Worm (Caenorhabditis elegans): Measurements from ENCODE around the gene erfa-3.

Gene erfa-3

DNA sequence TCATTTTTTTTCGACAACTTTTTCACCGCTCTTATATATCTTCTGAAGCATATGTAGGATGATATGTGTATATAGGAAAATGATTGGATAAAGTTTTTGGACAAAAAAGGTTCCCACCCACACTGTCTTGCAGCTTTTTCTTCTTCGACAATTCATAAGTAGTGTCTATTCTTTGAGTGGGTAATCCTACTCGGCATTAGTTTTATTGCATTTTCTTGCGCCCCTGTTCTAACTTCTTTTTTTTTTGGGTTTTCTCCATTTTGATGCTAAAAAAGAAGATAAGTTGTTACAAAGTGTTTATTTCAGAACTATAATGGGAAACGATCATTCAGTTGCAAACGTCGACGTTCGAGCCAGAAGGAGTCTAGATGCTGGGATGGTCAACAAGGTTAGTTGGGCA, 21.4 kb upstream of the erfa-3 start, which contains the start of gene glb-3:
Gene glb-3 (plus strand): TSS at position 301 of the 400 bp plus-strand sequence.
- no peak for TF ChIP-seq hlh-15 (tag; optimal IDR thresholded peaks at IDR 0.05)
- TF ChIP-seq K02D7.2 (tag; optimal IDR thresholded peaks at IDR 0.05): no peak
- no peak for TF ChIP-seq fkh-6 (tag; optimal IDR thresholded peaks at IDR 0.05)
- TF ChIP-seq C38D4.7 (GFP tag; optimal IDR thresholded peaks at IDR 0.05): no peak
- no peak for TF ChIP-seq ceh-19 (GFP tag; optimal IDR thresholded peaks at IDR 0.05)
- no peak for TF ChIP-seq pqm-1 (tag; optimal IDR thresholded peaks at IDR 0.05)
- TF ChIP-seq madf-2 (tag; optimal IDR thresholded peaks at IDR 0.05): no peak
- TF ChIP-seq dve-1 (tag; optimal IDR thresholded peaks at IDR 0.05): no peak
- TF ChIP-seq unc-55 (GFP tag; optimal IDR thresholded peaks at IDR 0.05): no peak
- no peak for TF ChIP-seq syd-9 (tag; optimal IDR thresholded peaks at IDR 0.05)
- no peak for TF ChIP-seq ceh-48 (tag; optimal IDR thresholded peaks at IDR 0.05)
- no peak for TF ChIP-seq ceh-2 (tag; optimal IDR thresholded peaks at IDR 0.05)
- TF ChIP-seq che-1 (tag; optimal IDR thresholded peaks at IDR 0.05): no peak
- TF ChIP-seq K09A11.1 (tag; optimal IDR thresholded peaks at IDR 0.05; ENCODE audit: insufficient read depth): no peak

DNA sequence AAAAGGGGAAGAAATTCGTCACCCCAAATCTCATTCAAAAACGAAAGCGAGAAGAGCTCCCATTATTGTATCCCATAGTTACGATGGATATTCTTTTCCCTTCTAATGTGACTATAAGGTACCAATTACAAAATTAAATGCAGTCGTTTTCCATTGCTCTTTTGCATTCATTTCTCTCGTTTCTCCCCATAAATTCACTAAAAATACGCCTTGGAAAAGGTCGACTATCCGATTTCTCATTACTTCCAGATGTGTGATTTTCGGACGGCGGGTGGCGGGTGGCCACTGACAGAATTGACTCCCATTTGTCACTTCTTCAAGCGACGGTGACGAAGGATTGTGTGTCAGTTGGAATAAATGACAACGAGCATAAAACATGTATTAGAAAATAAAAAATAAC, 20.6 kb upstream of the erfa-3 start:
- TF ChIP-seq lin-11 (tag; optimal IDR thresholded peaks at IDR 0.05) (no peak), hlh-8 (tag; optimal IDR thresholded peaks at IDR 0.05) (peak; percentile 15)

DNA sequence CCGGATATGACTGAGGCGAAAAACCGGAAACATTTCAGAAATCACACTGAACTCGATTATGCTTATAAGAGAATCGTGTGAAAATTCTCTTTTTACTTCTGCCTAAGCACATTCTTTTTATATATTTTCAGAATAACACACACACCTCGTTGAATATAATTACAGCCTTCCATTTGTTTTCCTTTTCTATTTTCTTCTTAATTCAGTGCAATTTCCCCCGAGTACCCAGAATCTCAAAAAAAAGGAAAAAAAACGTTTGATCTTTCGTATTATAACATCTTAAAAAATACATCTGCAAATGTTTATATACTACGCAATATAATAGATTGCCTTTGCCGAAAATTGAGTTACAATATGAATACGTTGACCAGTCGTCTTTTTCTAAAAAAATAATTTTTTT, 18.9 kb upstream of the erfa-3 start:
- TF ChIP-seq tbx-2 (tag; optimal IDR thresholded peaks at IDR 0.05) (no peak), zip-5 (tag; optimal IDR thresholded peaks at IDR 0.05) (no peak), ceh-14 (tag; optimal IDR thresholded peaks at IDR 0.05) (no peak), ahr-1 (tag; optimal IDR thresholded peaks at IDR 0.05) (no peak)

DNA sequence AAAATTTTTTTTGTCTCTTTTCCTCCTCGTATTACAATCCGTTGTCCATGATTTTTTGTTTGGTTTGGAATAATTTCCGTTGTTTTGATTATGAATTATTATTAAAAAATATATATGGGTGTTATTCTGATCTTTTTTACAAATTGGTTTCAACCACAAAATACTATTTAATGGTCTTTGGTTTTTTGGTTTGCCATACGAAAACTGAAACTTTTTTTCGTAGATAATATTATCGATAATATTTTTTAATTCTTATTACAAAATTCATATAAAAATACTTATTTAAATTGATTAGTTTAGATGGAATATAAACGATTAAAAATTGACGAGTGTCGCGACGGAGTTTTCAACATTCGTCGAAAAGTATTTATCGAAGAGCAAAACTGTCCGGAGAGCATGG, 14.3 kb upstream of the erfa-3 start, which contains the start of gene jmjd-5:
Gene jmjd-5 (plus strand): TSS at position 301 of the 400 bp plus-strand sequence.
- no peak for TF ChIP-seq elt-4 (tag; optimal IDR thresholded peaks at IDR 0.05)
- TF ChIP-seq sdc-2 (tag; optimal IDR thresholded peaks at IDR 0.05): no peak
- TF ChIP-seq mec-3 (tag; optimal IDR thresholded peaks at IDR 0.05; ENCODE audit: borderline replicate concordance): no peak
- no peak for TF ChIP-seq unc-55 (GFP tag; optimal IDR thresholded peaks at IDR 0.05)
- no peak for TF ChIP-seq ttx-3 (tag; optimal IDR thresholded peaks at IDR 0.05)
- no peak for TF ChIP-seq ets-4 (tag; optimal IDR thresholded peaks at IDR 0.05)
- no peak for TF ChIP-seq hlh-15 (tag; optimal IDR thresholded peaks at IDR 0.05)
- no peak for TF ChIP-seq sox-2 (GFP tag; IDR thresholded peaks at IDR 0.05)
- TF ChIP-seq pqm-1 (tag; optimal IDR thresholded peaks at IDR 0.05): no peak
- no peak for TF ChIP-seq F13H6.1 (tag; optimal IDR thresholded peaks at IDR 0.05)
- no peak for TF ChIP-seq pat-9 (tag; optimal IDR thresholded peaks at IDR 0.05)
- no peak for TF ChIP-seq pha-4 (tag; optimal IDR thresholded peaks at IDR 0.05)
- TF ChIP-seq che-1 (tag; optimal IDR thresholded peaks at IDR 0.05): no peak
- no peak for TF ChIP-seq hlh-30 (tag; optimal IDR thresholded peaks at IDR 0.05; ENCODE audit: insufficient read depth)

- TF ChIP-seq ama-1 (optimal IDR thresholded peaks at IDR 0.05) (no peak), syd-9 (tag; optimal IDR thresholded peaks at IDR 0.05) (no peak), ets-4 (tag; optimal IDR thresholded peaks at IDR 0.05) (no peak), ceh-22 (tag; optimal IDR thresholded peaks at IDR 0.05) (no peak), ttx-3 (tag; optimal IDR thresholded peaks at IDR 0.05) (no peak)
These were observed 12.0 kb upstream of the erfa-3 start, which contains the start of gene C06H2.2 for ce11 chrV:11124922-11125321. Gene C06H2.2, plus strand, starts transcription at chrV:11125222.

DNA sequence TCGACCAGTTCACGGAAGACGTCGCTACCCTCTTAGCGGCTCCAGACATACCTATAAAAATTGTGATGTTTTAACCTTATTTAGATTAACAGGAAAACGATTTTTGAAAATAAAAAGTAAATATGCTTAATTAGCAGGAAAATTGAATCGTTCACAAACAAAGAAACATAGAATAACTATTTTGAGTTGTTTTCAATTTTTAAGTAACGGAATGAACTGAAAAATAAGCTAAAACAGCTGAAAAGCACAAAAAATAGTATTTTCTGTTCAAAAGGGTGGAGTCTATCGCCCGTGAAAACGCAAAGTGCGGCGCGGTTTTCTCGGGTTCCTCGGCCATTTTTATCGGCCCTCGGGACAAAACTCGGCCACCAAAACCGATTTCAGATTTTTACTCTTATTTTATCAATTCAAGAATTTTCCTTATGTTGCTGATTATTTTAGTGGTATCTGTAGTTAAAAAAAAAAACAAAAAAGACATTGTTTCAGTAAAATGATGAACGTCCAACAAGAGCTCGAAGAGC, 11.0 kb upstream of the erfa-3 start, which contains the start of the genes atp-5 and lmtr-3:
Gene atp-5 (minus strand): TSS at position 51 of the 521 bp plus-strand sequence.
Gene lmtr-3 (plus strand): TSS at position 370 of the 521 bp plus-strand sequence.
- TF ChIP-seq madf-2 (tag; optimal IDR thresholded peaks at IDR 0.05): no peak
- no peak for TF ChIP-seq lin-11 (tag; optimal IDR thresholded peaks at IDR 0.05)
- TF ChIP-seq unc-86 (tag; optimal IDR thresholded peaks at IDR 0.05): no peak
- peak; percentile 89 for TF ChIP-seq ceh-2 (tag; optimal IDR thresholded peaks at IDR 0.05)
- TF ChIP-seq ztf-16 (tag; optimal IDR thresholded peaks at IDR 0.05): no peak
- no peak for TF ChIP-seq ceh-19 (GFP tag; optimal IDR thresholded peaks at IDR 0.05)
- TF ChIP-seq K09A11.1 (tag; optimal IDR thresholded peaks at IDR 0.05; ENCODE audit: insufficient read depth): no peak
- TF ChIP-seq fkh-6 (tag; optimal IDR thresholded peaks at IDR 0.05): peak; percentile 68
- no peak for TF ChIP-seq ttx-3 (tag; optimal IDR thresholded peaks at IDR 0.05)
- TF ChIP-seq nhr-232 (tag; optimal IDR thresholded peaks at IDR 0.05): no peak
- TF ChIP-seq pha-4 (tag; optimal IDR thresholded peaks at IDR 0.05): no peak
- no peak for TF ChIP-seq hlh-6 (tag; optimal IDR thresholded peaks at IDR 0.05)
- TF ChIP-seq pat-9 (tag; optimal IDR thresholded peaks at IDR 0.05): no peak
- peak; percentile 71 for TF ChIP-seq lim-6 (tag; optimal IDR thresholded peaks at IDR 0.05)
- TF ChIP-seq nhr-11 (tag; optimal IDR thresholded peaks at IDR 0.05): no peak
- TF ChIP-seq fkh-10 (GFP tag; optimal IDR thresholded peaks at IDR 0.05): no peak
- TF ChIP-seq ceh-14 (tag; optimal IDR thresholded peaks at IDR 0.05): no peak
- TF ChIP-seq zip-5 (tag; optimal IDR thresholded peaks at IDR 0.05): peak; percentile 74
- TF ChIP-seq K02D7.2 (tag; optimal IDR thresholded peaks at IDR 0.05): no peak
- TF ChIP-seq odd-2 (tag; optimal IDR thresholded peaks at IDR 0.05): no peak
- TF ChIP-seq tbx-7 (tag; optimal IDR thresholded peaks at IDR 0.05): peak; percentile 80
- no peak for TF ChIP-seq ceh-9 (tag; optimal IDR thresholded peaks at IDR 0.05)
